Fruit fly (Drosophila melanogaster) whole organism, embryonic: ENCODE data around the gene GstO3.

Experiments used
- B-H2 ChIP-seq: fragments of 200-800 bp; sonication (Bioruptor generic); optimal IDR thresholded peaks from 2 replicates; lab custom pipeline; 2018; ENCODE audit warnings: missing biosample characterization, mild to moderate bottlenecking, missing genetic modification characterization
- CG11560 ChIP-seq: fragments of 200-800 bp; sonication (Bioruptor generic); IDR thresholded peaks from 3 replicates; pipeline ENCODE4 v1.3.6; 2022; ENCODE audit warnings: missing biosample characterization, missing genetic modification characterization
- CG11696 ChIP-seq: fragments of 200-800 bp; sonication (Bioruptor generic); IDR thresholded peaks from 2 replicates; pipeline ENCODE4 v1.3.6; 2022; ENCODE audit warnings: missing biosample characterization, missing genetic modification characterization
- CG12391 ChIP-seq: fragments of 200-800 bp; sonication (Bioruptor generic); optimal IDR thresholded peaks from 3 replicates; lab custom pipeline; 2018; ENCODE audit warnings: missing biosample characterization, mild to moderate bottlenecking, missing genetic modification characterization, moderate library complexity
- CG12659 ChIP-seq: fragments of 200-800 bp; sonication (Bioruptor generic); optimal IDR thresholded peaks from 3 replicates; lab custom pipeline; 2017; ENCODE audit warnings: mild to moderate bottlenecking, missing biosample characterization, missing genetic modification reagents, missing genetic modification characterization
- CG13296 ChIP-seq: fragments of 200-800 bp; sonication (Bioruptor generic); optimal IDR thresholded peaks from 3 replicates; lab custom pipeline; 2018; ENCODE audit warnings: missing biosample characterization, mild to moderate bottlenecking, missing genetic modification characterization
- CG13424 ChIP-seq: fragments of 200-800 bp; sonication (Bioruptor generic); optimal IDR thresholded peaks from 2 replicates; lab custom pipeline; 2019; ENCODE audit warnings: missing biosample characterization, mild to moderate bottlenecking, missing genetic modification characterization, moderate library complexity
- CG15269 ChIP-seq: fragments of 200-800 bp; sonication (Bioruptor generic); optimal IDR thresholded peaks from 2 replicates; lab custom pipeline; 2018; ENCODE audit warnings: missing biosample characterization, mild to moderate bottlenecking, missing genetic modification characterization, moderate library complexity
- CG15479 ChIP-seq: fragments of 200-800 bp; sonication (Bioruptor generic); optimal IDR thresholded peaks from 3 replicates; lab custom pipeline; 2019; ENCODE audit warnings: missing biosample characterization, mild to moderate bottlenecking, missing genetic modification characterization, moderate library complexity
- CG15601 ChIP-seq: fragments of 200-800 bp; sonication (Bioruptor generic); optimal IDR thresholded peaks from 3 replicates; lab custom pipeline; 2019; ENCODE audit warnings: missing biosample characterization, mild to moderate bottlenecking, missing genetic modification characterization, moderate library complexity
- CG1603 ChIP-seq: fragments of 200-800 bp; sonication (Bioruptor generic); optimal IDR thresholded peaks from 2 replicates; lab custom pipeline; 2019; ENCODE audit warnings: missing biosample characterization, mild to moderate bottlenecking, missing genetic modification characterization, moderate library complexity
- CG16813 ChIP-seq: fragments of 200-800 bp; sonication (Bioruptor generic); IDR thresholded peaks from 3 replicates; pipeline ENCODE4 v1.3.6; 2022; ENCODE audit warnings: missing biosample characterization, missing genetic modification characterization; ENCODE audit not compliant: partially characterized antibody
- CG18476 ChIP-seq: fragments of 200-800 bp; sonication (Bioruptor generic); optimal IDR thresholded peaks from 2 replicates; lab custom pipeline; 2016; ENCODE audit warnings: missing biosample characterization, mild to moderate bottlenecking, missing genetic modification characterization
- CG31388 ChIP-seq: fragments of 200-800 bp; sonication (Bioruptor generic); optimal IDR thresholded peaks from 2 replicates; lab custom pipeline; 2016; ENCODE audit warnings: missing biosample characterization, missing genetic modification characterization
- CG31441 ChIP-seq: fragments of 200-800 bp; sonication (Bioruptor generic); IDR thresholded peaks from 2 replicates; pipeline ENCODE4 v1.3.6; 2022; ENCODE audit warnings: missing biosample characterization, missing genetic modification characterization
- CG33213 ChIP-seq: fragments of 200-800 bp; sonication (Bioruptor generic); optimal IDR thresholded peaks from 3 replicates; lab custom pipeline; 2016; ENCODE audit warnings: missing biosample characterization, missing genetic modification characterization
- CG6689 ChIP-seq: fragments of 200-800 bp; sonication (Bioruptor generic); IDR thresholded peaks from 2 replicates; pipeline ENCODE4 v1.3.6; 2022; ENCODE audit warnings: missing biosample characterization, missing genetic modification characterization
- CG8924 ChIP-seq: fragments of 200-800 bp; optimal IDR thresholded peaks from 3 replicates; lab custom pipeline; 2019; ENCODE audit warnings: missing biosample characterization, mild to moderate bottlenecking, missing genetic modification characterization, moderate library complexity
- D ChIP-seq, 2 experiments: fragments of 200-800 bp in 1 of 2; fragments of >200 bp in 1 of 2; sonication (Bioruptor generic) in 1 of 2; optimal IDR thresholded peaks; 2 replicates in 1 of 2; 3 replicates in 1 of 2; lab custom pipeline; 2017; ENCODE audit warnings: mild to moderate bottlenecking in 1 of 2, missing biosample characterization in 1 of 2, missing genetic modification characterization in 1 of 2, missing genetic modification reagents in 1 of 2
- Doc3 ChIP-seq: fragments of 200-800 bp; sonication (Bioruptor generic); IDR thresholded peaks from 3 replicates; pipeline ENCODE4 v1.3.6; 2022; ENCODE audit warnings: missing biosample characterization, missing genetic modification characterization; ENCODE audit not compliant: partially characterized antibody
- Dp ChIP-seq: fragments of 200-800 bp; sonication (Bioruptor generic); optimal IDR thresholded peaks from 2 replicates; lab custom pipeline; 2018; ENCODE audit warnings: missing biosample characterization, mild to moderate bottlenecking, missing genetic modification characterization, moderate library complexity
- E2f2 ChIP-seq: fragments of 200-800 bp; sonication (Bioruptor generic); IDR thresholded peaks from 2 replicates; pipeline ENCODE4 v1.3.6; 2022; ENCODE audit warnings: missing biosample characterization, missing genetic modification characterization
- Lhr ChIP-seq: fragments of 200-800 bp; sonication (Bioruptor generic); optimal IDR thresholded peaks from 3 replicates; lab custom pipeline; 2017; ENCODE audit warnings: mild to moderate bottlenecking, missing biosample characterization, missing genetic modification reagents, missing genetic modification characterization
- NK7.1 ChIP-seq: fragments of 200-800 bp; sonication (Bioruptor generic); optimal IDR thresholded peaks from 3 replicates; lab custom pipeline; 2016; ENCODE audit warnings: missing biosample characterization, missing genetic modification characterization
- Nf-YB ChIP-seq: fragments of 200-800 bp; sonication (Bioruptor generic); optimal IDR thresholded peaks from 3 replicates; lab custom pipeline; 2019; ENCODE audit warnings: missing biosample characterization, mild to moderate bottlenecking, missing genetic modification characterization, moderate library complexity
- PHDP ChIP-seq: fragments of 200-800 bp; sonication (Bioruptor generic); optimal IDR thresholded peaks from 3 replicates; lab custom pipeline; 2018; ENCODE audit warnings: missing biosample characterization, mild to moderate bottlenecking, missing genetic modification characterization, moderate library complexity
- Poxn ChIP-seq: fragments of 200-800 bp; sonication (Bioruptor generic); IDR thresholded peaks from 2 replicates; pipeline ENCODE4 v1.3.6; 2022; ENCODE audit warnings: missing biosample characterization, missing genetic modification characterization
- Ptx1 ChIP-seq: fragments of 200-800 bp; sonication (Bioruptor generic); IDR thresholded peaks from 2 replicates; pipeline ENCODE4 v1.3.6; 2022; ENCODE audit warnings: missing biosample characterization, missing genetic modification characterization
- Sin3A ChIP-seq: fragments of >200 bp; optimal IDR thresholded peaks from 2 replicates; lab custom pipeline; 2018
- Sry-δ ChIP-seq: fragments of 200-800 bp; sonication (Bioruptor generic); optimal IDR thresholded peaks from 2 replicates; lab custom pipeline; 2016; ENCODE audit warnings: missing biosample characterization, missing genetic modification characterization
- Xrp1 ChIP-seq: fragments of 200-800 bp; sonication (Bioruptor generic); IDR thresholded peaks from 2 replicates; pipeline ENCODE4 v1.3.6; 2022; ENCODE audit warnings: missing biosample characterization, missing genetic modification characterization
- bbx ChIP-seq: fragments of 200-800 bp; sonication (Bioruptor generic); IDR thresholded peaks from 2 replicates; pipeline ENCODE4 v1.3.6; 2022; ENCODE audit warnings: missing biosample characterization, missing genetic modification characterization; ENCODE audit not compliant: partially characterized antibody
- bigmax ChIP-seq: fragments of 200-800 bp; sonication (Bioruptor generic); optimal IDR thresholded peaks from 2 replicates; lab custom pipeline; 2018; ENCODE audit warnings: missing biosample characterization, mild to moderate bottlenecking, missing genetic modification characterization
- dmrt11E ChIP-seq: fragments of 200-800 bp; sonication (Bioruptor generic); optimal IDR thresholded peaks from 3 replicates; lab custom pipeline; 2018; ENCODE audit warnings: missing biosample characterization, mild to moderate bottlenecking, missing genetic modification characterization, moderate library complexity
- fd96Cb ChIP-seq: fragments of 200-800 bp; sonication (Bioruptor generic); optimal IDR thresholded peaks from 2 replicates; lab custom pipeline; 2018; ENCODE audit warnings: missing biosample characterization, mild to moderate bottlenecking, missing genetic modification characterization, moderate library complexity
- gcm ChIP-seq: fragments of 200-800 bp; sonication (Bioruptor generic); optimal IDR thresholded peaks from 2 replicates; lab custom pipeline; 2019; ENCODE audit warnings: missing biosample characterization, mild to moderate bottlenecking, missing genetic modification characterization, moderate library complexity
- h ChIP-seq: fragments of >200 bp; optimal IDR thresholded peaks from 2 replicates; lab custom pipeline; 2017
- hb ChIP-seq: fragments of 200-800 bp; sonication (Bioruptor generic); IDR thresholded peaks from 3 replicates; pipeline ENCODE4 v1.3.6; 2022; ENCODE audit warnings: missing biosample characterization, missing genetic modification characterization; ENCODE audit not compliant: partially characterized antibody
- hbn ChIP-seq: fragments of 200-800 bp; sonication (Bioruptor generic); IDR thresholded peaks from 2 replicates; pipeline ENCODE4 v1.3.6; 2022; ENCODE audit warnings: missing biosample characterization, missing genetic modification characterization; ENCODE audit not compliant: partially characterized antibody
- lbe ChIP-seq: fragments of 200-800 bp; sonication (Bioruptor generic); optimal IDR thresholded peaks from 2 replicates; lab custom pipeline; 2016; ENCODE audit warnings: missing biosample characterization, mild to moderate bottlenecking, missing genetic modification characterization
- lola ChIP-seq, 3 experiments: fragments of >200 bp in 2 of 3; fragments of 200-800 bp in 1 of 3; sonication (Bioruptor generic) in 1 of 3; optimal IDR thresholded peaks; 2 replicates each; lab custom pipeline; 2017 to 2019; ENCODE audit warnings: missing biosample characterization in 3 of 3, missing genetic modification characterization in 3 of 3, mild to moderate bottlenecking in 1 of 3, moderate library complexity in 1 of 3
- prd ChIP-seq, 3 experiments: fragments of >200 bp in 2 of 3; fragments of 200-800 bp in 1 of 3; sonication (Bioruptor generic) in 1 of 3; optimal IDR thresholded peaks in 2 of 3; IDR thresholded peaks in 1 of 3; 2 replicates in 2 of 3; 3 replicates in 1 of 3; pipeline versions ENCODE4 v1.3.6 to Lab custom; 2017 to 2022; ENCODE audit warnings: missing biosample characterization in 1 of 3, missing genetic modification characterization in 1 of 3
- ranshi ChIP-seq: fragments of 200-800 bp; sonication (Bioruptor generic); IDR thresholded peaks from 2 replicates; pipeline ENCODE4 v1.3.6; 2022; ENCODE audit warnings: missing biosample characterization, missing genetic modification characterization
- slp2 ChIP-seq: fragments of 200-800 bp; sonication (Bioruptor generic); optimal IDR thresholded peaks from 2 replicates; lab custom pipeline; 2016; ENCODE audit warnings: missing biosample characterization, missing genetic modification characterization
- stwl ChIP-seq: fragments of 200-800 bp; sonication (Bioruptor generic); optimal IDR thresholded peaks from 3 replicates; lab custom pipeline; 2018; ENCODE audit warnings: missing biosample characterization, mild to moderate bottlenecking, missing genetic modification characterization, moderate library complexity
- sug ChIP-seq: fragments of 200-800 bp; optimal IDR thresholded peaks from 2 replicates; lab custom pipeline; 2019; ENCODE audit warnings: missing biosample characterization, mild to moderate bottlenecking, missing genetic modification characterization, moderate library complexity
- tx ChIP-seq: fragments of 200-800 bp; sonication (Bioruptor generic); optimal IDR thresholded peaks from 2 replicates; lab custom pipeline; 2016; ENCODE audit warnings: missing biosample characterization, missing genetic modification characterization
- unpg ChIP-seq: fragments of 200-800 bp; sonication (Bioruptor generic); optimal IDR thresholded peaks from 3 replicates; lab custom pipeline; 2018; ENCODE audit warnings: missing biosample characterization, mild to moderate bottlenecking, missing genetic modification characterization, moderate library complexity
- vvl ChIP-seq: fragments of 200-800 bp; sonication (Bioruptor generic); IDR thresholded peaks from 2 replicates; pipeline ENCODE4 v1.3.6; 2022; ENCODE audit warnings: missing biosample characterization, missing genetic modification characterization

The GstO3 gene

DNA sequence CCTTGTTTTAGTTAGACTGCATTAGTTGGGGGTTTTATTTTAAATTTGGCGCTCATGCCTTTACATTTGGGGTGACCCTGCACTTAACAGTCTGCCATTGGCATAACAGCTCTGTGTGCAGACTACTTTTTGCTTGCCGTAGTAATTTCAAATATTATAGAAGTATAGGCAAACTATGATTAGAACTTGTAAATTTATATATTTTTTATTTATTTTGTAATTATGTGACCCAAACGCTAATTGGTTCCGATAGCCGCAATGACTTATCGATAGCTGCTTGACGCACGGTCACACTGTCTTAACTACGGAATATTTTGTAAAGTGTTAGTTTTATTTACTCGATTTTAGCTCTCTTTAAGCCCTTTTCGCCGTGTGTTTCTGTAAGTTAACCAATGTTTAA, 26.0 kb downstream of the GstO3 start, which contains the start of gene rhea (continued):
- TF ChIP-seq PHDP (tag; lab: Kevin White, UChicago) (peak; percentile 16), CG8924 (tag; lab: Kevin White, UChicago) (peak; percentile 36), CG16813 (GFP tag; lab: Robert Waterston, UW) (peak; percentile 77), Nf-YB (GFP tag; lab: Kevin White, UChicago) (peak; percentile 16), CG15601 (tag; lab: Kevin White, UChicago) (peak; percentile 48), CG1603 (tag; lab: Kevin White, UChicago) (peak; percentile 18), NK7.1 (GFP tag; lab: Kevin White, UChicago) (no peak), unpg (GFP tag; lab: Kevin White, UChicago) (peak; percentile 14), sug (no peak), Xrp1 (GFP tag; lab: Robert Waterston, UW) (peak; percentile 19; the same call in 1 of the 2 replicates), CG11696 (GFP tag; lab: Robert Waterston, UW) (no peak), CG6689 (GFP tag; lab: Robert Waterston, UW) (no peak), Doc3 (peak; percentile 81), h (no peak), D (optimal IDR thresholded peaks at IDR 0.05; lab: Kevin White, UChicago) (no peak), D (GFP tag; optimal IDR thresholded peaks at IDR 0.05; lab: Kevin White, UChicago) (no peak), bbx (GFP tag; lab: Robert Waterston, UW) (peak; percentile 77), E2f2 (peak; percentile 93), lbe (GFP tag; lab: Kevin White, UChicago) (peak; percentile 53), tx (peak; percentile 7), CG13424 (tag; lab: Kevin White, UChicago) (peak; percentile 15), Ptx1 (GFP tag; lab: Robert Waterston, UW) (0 out of 2 replicates have a peak, but pooled peaks have one; percentile 10), CG15269 (tag; lab: Kevin White, UChicago) (peak; percentile 13), vvl (peak; percentile 43; the same call in 1 of the 2 replicates), hb (GFP tag; lab: Robert Waterston, UW) (0 out of 3 replicates have a peak, but pooled peaks have one; percentile 40), stwl (tag; lab: Kevin White, UChicago) (peak; percentile 53), CG12659 (GFP tag; lab: Kevin White, UChicago) (peak; percentile 68), hbn (peak; percentile 66), lola (GFP tag; optimal IDR thresholded peaks at IDR 0.05; lab: Kevin White, UChicago) (peak in 1 of 3 experiments; percentile 10), CG12391 (tag; lab: Kevin White, UChicago) (peak; percentile 65), fd96Cb (tag; lab: Kevin White, UChicago) (no peak), CG31441 (peak; percentile 29; the same call in 1 of the 2 replicates), Sry-δ (GFP tag; lab: Kevin White, UChicago) (peak; percentile 52), gcm (no peak), CG15479 (GFP tag; lab: Kevin White, UChicago) (no peak), Dp (GFP tag; lab: Kevin White, UChicago) (peak; percentile 90), CG18476 (GFP tag; lab: Kevin White, UChicago) (peak; percentile 24), CG13296 (no peak), bigmax (no peak), B-H2 (GFP tag; lab: Kevin White, UChicago) (peak; percentile 11), Poxn (GFP tag; lab: Robert Waterston, UW) (no peak), ranshi (GFP tag; lab: Robert Waterston, UW) (peak; percentile 82), Lhr (GFP tag; lab: Kevin White, UChicago) (no peak), CG31388 (GFP tag; lab: Kevin White, UChicago) (no peak), CG33213 (peak; percentile 3), prd (optimal IDR thresholded peaks at IDR 0.05; lab: Kevin White, UChicago) (no peak), prd (GFP tag; IDR thresholded peaks at IDR 0.05; lab: Robert Waterston, UW) (0 out of 3 replicates have a peak, but pooled peaks have one; percentile 8), CG11560 (tag; lab: Robert Waterston, UW) (no peak), dmrt11E (tag; lab: Kevin White, UChicago) (no peak), slp2 (no peak), Sin3A (peak; percentile 70)
